Worm (Caenorhabditis elegans): ENCODE data around the gene col-91.
A peak's percentile ranks its signal among the peaks of the same experiment; 100 is the strongest.

The col-91 gene

DNA sequence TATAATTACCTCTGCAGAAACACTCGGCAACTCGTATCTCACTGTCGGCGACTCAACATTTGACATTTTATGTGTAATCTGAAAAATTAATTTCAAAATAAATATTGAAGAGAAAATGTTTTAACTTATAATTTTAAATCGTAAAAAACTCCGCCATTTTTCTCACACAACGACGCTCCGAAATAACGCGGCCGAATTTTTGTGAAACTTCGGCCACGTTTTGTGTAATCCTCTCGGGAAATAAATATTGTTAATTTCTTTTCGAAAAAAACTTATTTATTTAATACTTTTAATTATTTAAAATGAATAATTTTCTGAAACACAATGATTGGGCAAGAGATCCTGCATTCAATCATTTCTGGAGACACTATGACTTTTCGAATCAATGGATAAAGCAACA lies 43.9 kb upstream of the col-91 start, which contains the start of the genes F10E9.7 and F10E9.5 (continued):
- TF ChIP-seq fkh-4 (tag; optimal IDR thresholded peaks at IDR 0.05; ENCODE audit: borderline replicate concordance) (peak; percentile 99), nhr-90 (tag; optimal IDR thresholded peaks at IDR 0.05; ENCODE audit: poor library complexity) (peak; percentile 98), alr-1 (tag; optimal IDR thresholded peaks at IDR 0.05; ENCODE audit: borderline replicate concordance) (no peak), nhr-237 (tag; optimal IDR thresholded peaks at IDR 0.05) (peak; percentile 20), nhr-19 (GFP tag; conservative IDR thresholded peaks at IDR 0.05) (peak; percentile 95), zag-1 (tag; optimal IDR thresholded peaks at IDR 0.05) (no peak), elt-2 (tag; optimal IDR thresholded peaks at IDR 0.05) (peak; percentile 90), grh-1 (GFP tag; IDR thresholded peaks at IDR 0.05) (no peak; the same call in 1 of the 2 replicates), hpl-2 (GFP tag; optimal IDR thresholded peaks at IDR 0.05) (no peak), efl-3 (GFP tag; optimal IDR thresholded peaks at IDR 0.05) (peak; percentile 93), nhr-47 (tag; optimal IDR thresholded peaks at IDR 0.05) (peak; percentile 96), ztf-11 (tag; optimal IDR thresholded peaks at IDR 0.05) (peak in 1 of 2 experiments; percentile 99), tlp-1 (tag; optimal IDR thresholded peaks at IDR 0.05) (no peak), lir-3 (tag; optimal IDR thresholded peaks at IDR 0.05; ENCODE audit: poor library complexity) (peak; percentile 98), lin-14 (GFP tag; optimal IDR thresholded peaks at IDR 0.05) (peak; percentile 97), ceh-88 (GFP tag; IDR thresholded peaks at IDR 0.05) (peak; percentile 91), ces-1 (GFP tag; optimal IDR thresholded peaks at IDR 0.05) (no peak), lsy-2 (tag; optimal IDR thresholded peaks at IDR 0.05) (peak; percentile 95 to 96), nhr-28 (tag; optimal IDR thresholded peaks at IDR 0.05) (no peak), aha-1 (tag; optimal IDR thresholded peaks at IDR 0.05) (peak; percentile 4), ceh-63 (GFP tag; optimal IDR thresholded peaks at IDR 0.05) (peak; percentile 79), irx-1 (tag; optimal IDR thresholded peaks at IDR 0.05) (peak; percentile 98), unc-62 (GFP tag; optimal IDR thresholded peaks at IDR 0.05) (no peak), pqm-1 (tag; optimal IDR thresholded peaks at IDR 0.05) (no peak), aly-2 (tag; optimal IDR thresholded peaks at IDR 0.05) (peak; percentile 65), pag-3 (tag; optimal IDR thresholded peaks at IDR 0.05; ENCODE audit: borderline replicate concordance, insufficient read depth) (peak; percentile 16), mab-9 (GFP tag; IDR thresholded peaks at IDR 0.05) (peak; percentile 91), ceh-8 (GFP tag; optimal IDR thresholded peaks at IDR 0.05) (peak; percentile 94), pax-3 (tag; optimal IDR thresholded peaks at IDR 0.05) (peak; percentile 95), C04F5.9 (tag; optimal IDR thresholded peaks at IDR 0.05) (peak; percentile 95), elt-3 (tag; optimal IDR thresholded peaks at IDR 0.05) (peak in 3 of 6 experiments; percentile 24 to 85 (median 26)), F16B12.6 (tag; optimal IDR thresholded peaks at IDR 0.05) (peak; percentile 66), nhr-71 (tag; optimal IDR thresholded peaks at IDR 0.05) (peak; percentile 97), hlh-17 (GFP tag; optimal IDR thresholded peaks at IDR 0.05; ENCODE audit: borderline replicate concordance) (no peak), nhr-11 (tag; optimal IDR thresholded peaks at IDR 0.05) (no peak), nhr-20 (tag; optimal IDR thresholded peaks at IDR 0.05) (peak; percentile 97), tbx-2 (tag; optimal IDR thresholded peaks at IDR 0.05) (peak; percentile 96)

DNA sequence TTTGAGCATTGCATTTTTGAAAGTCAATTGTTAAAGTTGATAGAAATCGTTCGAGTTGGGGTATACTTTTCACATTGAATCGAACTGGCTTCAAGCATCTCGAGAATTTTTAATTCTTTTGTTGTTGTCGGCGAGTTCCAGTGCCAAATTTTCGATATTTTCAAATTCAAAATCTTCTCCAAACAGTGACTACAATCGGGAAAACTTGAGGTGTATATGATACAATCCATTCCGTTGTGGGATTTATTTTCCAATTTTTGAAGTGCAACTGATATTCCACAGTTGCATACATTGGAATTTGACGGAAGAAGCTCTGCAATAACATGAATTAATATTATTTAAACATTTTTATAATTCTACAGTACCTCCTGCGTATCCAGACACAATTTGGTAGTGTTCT lies 42.4 kb upstream of the col-91 start:
- TF ChIP-seq F16B12.6 (tag; optimal IDR thresholded peaks at IDR 0.05): no peak

DNA sequence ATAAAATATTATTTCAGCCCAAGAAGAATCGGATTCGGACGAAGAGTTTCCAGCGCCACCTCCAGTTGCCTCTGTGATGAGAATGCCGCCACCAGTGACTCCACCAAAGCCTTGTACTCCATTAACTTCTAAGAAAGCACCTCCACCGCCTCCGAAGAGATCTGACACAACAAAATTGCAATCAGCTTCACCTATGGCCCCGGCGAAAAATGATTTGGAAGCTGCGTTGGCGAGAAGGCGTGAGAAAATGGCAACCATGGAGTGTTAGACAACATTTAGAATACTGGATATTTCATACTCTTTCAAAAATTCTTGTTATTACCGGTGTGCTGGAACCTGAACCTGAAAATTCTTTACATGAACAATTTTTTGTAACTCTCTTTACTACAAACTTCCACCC lies 41.8 kb upstream of the col-91 start:
- TF ChIP-seq mef-2 (tag; optimal IDR thresholded peaks at IDR 0.05): no peak
- no peak for TF ChIP-seq C04F5.9 (tag; optimal IDR thresholded peaks at IDR 0.05)
- TF ChIP-seq snu-23 (GFP tag; optimal IDR thresholded peaks at IDR 0.05): no peak
- no peak for TF ChIP-seq lsy-2 (tag; optimal IDR thresholded peaks at IDR 0.05)
- no peak for TF ChIP-seq lin-14 (GFP tag; optimal IDR thresholded peaks at IDR 0.05)
- TF ChIP-seq fkh-8 (tag; optimal IDR thresholded peaks at IDR 0.05): no peak
- TF ChIP-seq aly-2 (tag; optimal IDR thresholded peaks at IDR 0.05): no peak
- no peak for TF ChIP-seq tlp-1 (tag; optimal IDR thresholded peaks at IDR 0.05)
- no peak for TF ChIP-seq zip-4 (GFP tag; optimal IDR thresholded peaks at IDR 0.05)
- TF ChIP-seq lin-35 (GFP tag; optimal IDR thresholded peaks at IDR 0.05): no peak
- TF ChIP-seq zag-1 (tag; optimal IDR thresholded peaks at IDR 0.05): no peak
- no peak for TF ChIP-seq nhr-71 (tag; optimal IDR thresholded peaks at IDR 0.05)
- no peak for TF ChIP-seq mep-1 (tag; optimal IDR thresholded peaks at IDR 0.05)
- no peak for TF ChIP-seq hlh-4 (tag; optimal IDR thresholded peaks at IDR 0.05)
- no peak for TF ChIP-seq mab-9 (GFP tag; IDR thresholded peaks at IDR 0.05)
